Worm (Caenorhabditis elegans) whole organism, mixed stage, embryonic: ENCODE results near the gene T23F11.11.

Experiments used
- ceh-39 ChIP-seq: fragments of 150-350 bp; optimal IDR thresholded peaks from 2 replicates; lab custom pipeline; 2014; ENCODE audit warnings: missing biosample characterization, missing genetic modification characterization
- ceh-43 ChIP-seq: fragments of 200-800 bp; sonication (Bioruptor generic); optimal IDR thresholded peaks from 2 replicates; lab custom pipeline; 2018; ENCODE audit warnings: mild to moderate bottlenecking, missing genetic modification characterization, moderate library complexity, missing compliant biosample characterization
- ceh-83 ChIP-seq: fragments of 200-800 bp; sonication (Bioruptor generic); optimal IDR thresholded peaks from 2 replicates; lab custom pipeline; 2018; ENCODE audit warnings: mild to moderate bottlenecking, missing genetic modification characterization, missing compliant biosample characterization
- flh-1 ChIP-seq: fragments of 200-800 bp; sonication (Bioruptor generic); optimal IDR thresholded peaks from 2 replicates; lab custom pipeline; 2018; ENCODE audit warnings: mild to moderate bottlenecking, missing genetic modification characterization, moderate library complexity, missing compliant biosample characterization
- lin-13 ChIP-seq: fragments of 150-350 bp; optimal IDR thresholded peaks from 2 replicates; lab custom pipeline; 2014; ENCODE audit warnings: missing biosample characterization, missing genetic modification characterization
- nhr-237 ChIP-seq: fragments of 150-350 bp; optimal IDR thresholded peaks from 2 replicates; lab custom pipeline; 2014; ENCODE audit warnings: missing biosample characterization, missing genetic modification characterization
- pha-4 ChIP-seq: fragments of 150-350 bp; optimal IDR thresholded peaks from 2 replicates; lab custom pipeline; 2018; ENCODE audit warnings: missing biosample characterization, missing genetic modification reagents, missing genetic modification characterization

ce11 chrIII:4693695-4694094 lies 22.3 kb upstream of the T23F11.11 start, which contains the start of gene T04A8.8:
- TF ChIP-seq ceh-43 (GFP tag; lab: Kevin White, UChicago), result no peak
- no peak for TF ChIP-seq lin-13 (tag; lab: Kevin White, UChicago)
- no peak for TF ChIP-seq nhr-237
- no peak for TF ChIP-seq ceh-83 (GFP tag; lab: Kevin White, UChicago)
- TF ChIP-seq flh-1 (GFP tag; lab: Kevin White, UChicago), result no peak
- no peak for TF ChIP-seq ceh-39
- TF ChIP-seq pha-4 (tag; lab: Kevin White, UChicago), result no peak
